Worm (Caenorhabditis elegans) whole organism, late embryonic: ENCODE measurements around the gene swt-6.
A peak's percentile ranks its signal among the peaks of the same experiment; 100 is the strongest.

Source experiments
- C08G9.2 ChIP-seq: sonication (generic microtip); optimal IDR thresholded peaks from 2 replicates; lab custom pipeline; 2016; ENCODE audit warnings: mild to moderate bottlenecking, missing genetic modification characterization, moderate library complexity, missing compliant biosample characterization
- K09A11.1 ChIP-seq: sonication (generic microtip); optimal IDR thresholded peaks from 2 replicates; lab custom pipeline; 2017; ENCODE audit warnings: antibody characterized with exemption, mild to moderate bottlenecking, missing genetic modification characterization, missing compliant biosample characterization; ENCODE audit not compliant: insufficient read depth
- ceh-18 ChIP-seq: sonication (generic microtip); optimal IDR thresholded peaks from 2 replicates; lab custom pipeline; 2016; ENCODE audit warnings: missing genetic modification characterization, missing compliant biosample characterization
- ceh-19 ChIP-seq: fragments of 200-800 bp; sonication (Bioruptor generic); optimal IDR thresholded peaks from 2 replicates; lab custom pipeline; 2018; ENCODE audit warnings: mild to moderate bottlenecking, missing genetic modification characterization, missing compliant biosample characterization
- ceh-2 ChIP-seq: sonication (generic microtip); optimal IDR thresholded peaks from 2 replicates; lab custom pipeline; 2016; ENCODE audit warnings: missing genotype, missing genetic modification characterization, missing compliant biosample characterization
- ceh-24 ChIP-seq: sonication (generic microtip); optimal IDR thresholded peaks from 2 replicates; lab custom pipeline; 2016; ENCODE audit warnings: mild to moderate bottlenecking, missing genetic modification characterization, missing compliant biosample characterization
- ceh-30 ChIP-seq: fragments of 150-350 bp; optimal IDR thresholded peaks from 2 replicates; lab custom pipeline; 2014; ENCODE audit warnings: missing biosample characterization, missing genetic modification characterization
- ceh-34 ChIP-seq: sonication (generic microtip); optimal IDR thresholded peaks from 2 replicates; lab custom pipeline; 2016; ENCODE audit warnings: mild to moderate bottlenecking, missing genetic modification characterization, missing compliant biosample characterization
- ceh-45 ChIP-seq: fragments of 200-800 bp; sonication (Bioruptor generic); IDR thresholded peaks from 2 replicates; pipeline ENCODE4 v1.3.6; 2022; ENCODE audit warnings: missing genetic modification reagents, missing genetic modification characterization, missing compliant biosample characterization
- ceh-48 ChIP-seq: sonication (generic microtip); optimal IDR thresholded peaks from 2 replicates; lab custom pipeline; 2016; ENCODE audit warnings: missing genetic modification characterization, inconsistent platforms, missing compliant biosample characterization
- ceh-9 ChIP-seq: sonication (generic microtip); optimal IDR thresholded peaks from 2 replicates; lab custom pipeline; 2016; ENCODE audit warnings: mild to moderate bottlenecking, missing genetic modification characterization, inconsistent platforms, missing compliant biosample characterization
- dmd-4 ChIP-seq: sonication (generic microtip); optimal IDR thresholded peaks from 2 replicates; lab custom pipeline; 2016; ENCODE audit warnings: borderline replicate concordance, missing genetic modification characterization, missing compliant biosample characterization
- dve-1 ChIP-seq: sonication (generic microtip); optimal IDR thresholded peaks from 2 replicates; lab custom pipeline; 2017; ENCODE audit warnings: antibody characterized with exemption, mild to moderate bottlenecking, missing genetic modification characterization, missing compliant biosample characterization
- elt-4 ChIP-seq: sonication (generic microtip); optimal IDR thresholded peaks from 2 replicates; lab custom pipeline; 2016; ENCODE audit warnings: missing genetic modification characterization, missing compliant biosample characterization
- fkh-10 ChIP-seq: fragments of 150-350 bp; optimal IDR thresholded peaks from 2 replicates; lab custom pipeline; 2014; ENCODE audit warnings: missing biosample characterization, missing genetic modification reagents, missing genetic modification characterization
- fkh-6 ChIP-seq: sonication (generic microtip); optimal IDR thresholded peaks from 2 replicates; lab custom pipeline; 2016; ENCODE audit warnings: missing genetic modification characterization, missing compliant biosample characterization
- gmeb-2 ChIP-seq: sonication (generic microtip); optimal IDR thresholded peaks from 2 replicates; lab custom pipeline; 2016; ENCODE audit warnings: missing genetic modification characterization, inconsistent platforms, missing compliant biosample characterization
- hlh-8 ChIP-seq: sonication (generic microtip); optimal IDR thresholded peaks from 2 replicates; lab custom pipeline; 2016; ENCODE audit warnings: missing genotype, missing genetic modification characterization, missing compliant biosample characterization
- lim-6 ChIP-seq: sonication (generic microtip); optimal IDR thresholded peaks from 2 replicates; lab custom pipeline; 2016; ENCODE audit warnings: missing genetic modification characterization, missing compliant biosample characterization
- lin-11 ChIP-seq: fragments of 200-800 bp; sonication (Bioruptor generic); optimal IDR thresholded peaks from 2 replicates; lab custom pipeline; 2018; ENCODE audit warnings: mild to moderate bottlenecking, missing genetic modification characterization, missing compliant biosample characterization
- madf-2 ChIP-seq: sonication (generic microtip); optimal IDR thresholded peaks from 2 replicates; lab custom pipeline; 2017; ENCODE audit warnings: missing genetic modification characterization, missing compliant biosample characterization
- nfya-1 ChIP-seq: sonication (generic microtip); optimal IDR thresholded peaks from 2 replicates; lab custom pipeline; 2017; ENCODE audit warnings: missing genetic modification characterization, mild to moderate bottlenecking, missing compliant biosample characterization, antibody characterized with exemption, moderate library complexity
- nhr-11 ChIP-seq: fragments of 150-350 bp; optimal IDR thresholded peaks from 2 replicates; lab custom pipeline; 2014; ENCODE audit warnings: missing biosample characterization, missing genetic modification characterization
- pax-1 ChIP-seq: fragments of 150-350 bp; optimal IDR thresholded peaks from 2 replicates; lab custom pipeline; 2014; ENCODE audit warnings: missing biosample characterization, missing genetic modification characterization
- pha-4 ChIP-seq: fragments of 150-350 bp; optimal IDR thresholded peaks from 2 replicates; lab custom pipeline; 2018; ENCODE audit warnings: missing biosample characterization, missing genetic modification reagents, missing genetic modification characterization
- pros-1 ChIP-seq: fragments of 150-350 bp; optimal IDR thresholded peaks from 2 replicates; lab custom pipeline; 2014; ENCODE audit warnings: missing biosample characterization, missing genetic modification reagents, missing genetic modification characterization
- ref-2 ChIP-seq: sonication (generic microtip); optimal IDR thresholded peaks from 2 replicates; lab custom pipeline; 2016; ENCODE audit warnings: missing genetic modification characterization, missing compliant biosample characterization
- rnt-1 ChIP-seq: sonication (generic microtip); optimal IDR thresholded peaks from 2 replicates; lab custom pipeline; 2016; ENCODE audit warnings: missing genetic modification characterization, missing compliant biosample characterization
- sox-2 ChIP-seq: fragments of 200-800 bp; sonication (Bioruptor generic); IDR thresholded peaks from 2 replicates; pipeline ENCODE4 v1.3.6; 2022; ENCODE audit warnings: missing genetic modification reagents, missing genetic modification characterization, missing compliant biosample characterization
- sox-4 ChIP-seq: sonication (generic microtip); optimal IDR thresholded peaks from 2 replicates; lab custom pipeline; 2017; ENCODE audit warnings: mild to moderate bottlenecking, missing genetic modification characterization, inconsistent platforms, missing compliant biosample characterization
- syd-9 ChIP-seq: sonication (generic microtip); optimal IDR thresholded peaks from 2 replicates; lab custom pipeline; 2016; ENCODE audit warnings: mild to moderate bottlenecking, missing genetic modification characterization, moderate library complexity, missing compliant biosample characterization
- tbx-2 ChIP-seq: sonication (generic microtip); optimal IDR thresholded peaks from 2 replicates; lab custom pipeline; 2016; ENCODE audit warnings: missing genetic modification characterization, missing compliant biosample characterization
- tbx-7 ChIP-seq: sonication (generic microtip); optimal IDR thresholded peaks from 2 replicates; lab custom pipeline; 2016; ENCODE audit warnings: missing genotype, missing genetic modification characterization, missing compliant biosample characterization
- unc-3 ChIP-seq, 2 experiments: fragments of 200-800 bp in 1 of 2; sonication (Bioruptor generic) in 1 of 2; sonication (generic microtip) in 1 of 2; conservative IDR thresholded peaks in 1 of 2; optimal IDR thresholded peaks in 1 of 2; 2 replicates each; pipeline versions ENCODE4 v1.3.6 to Lab custom; 2016 to 2022; ENCODE audit warnings: missing compliant biosample characterization in 2 of 2, missing genetic modification characterization in 2 of 2, missing genetic modification reagents in 1 of 2
- unc-55 ChIP-seq: sonication (generic microtip); optimal IDR thresholded peaks from 2 replicates; lab custom pipeline; 2017; ENCODE audit warnings: missing biosample characterization, missing genetic modification reagents, missing genetic modification characterization
- unc-86 ChIP-seq: sonication (generic microtip); optimal IDR thresholded peaks from 2 replicates; lab custom pipeline; 2016; ENCODE audit warnings: missing genetic modification characterization, missing compliant biosample characterization

swt-6 gene

ce11 chrV:13961927-13962419 lies 7.8 kb downstream of the swt-6 start, which contains the start of the genes algn-13 and R10D12.13 (continued):
- TF ChIP-seq ceh-45 (peak; percentile 51; the same call in 1 of the 2 replicates), tbx-7 (peak; percentile 31), unc-3 (GFP tag; conservative IDR thresholded peaks at IDR 0.05; lab: Robert Waterston, UW) (peak; percentile 65; the same call in 1 of the 2 replicates), unc-3 (tag; optimal IDR thresholded peaks at IDR 0.05; lab: Kevin White, UChicago) (peak; percentile 80), ceh-19 (peak; percentile 80), ceh-48 (tag; lab: Kevin White, UChicago) (peak; percentile 5), madf-2 (tag; lab: Kevin White, UChicago) (peak; percentile 50), ceh-24 (peak; percentile 58), hlh-8 (tag; lab: Kevin White, UChicago) (peak; percentile 82), ceh-18 (tag; lab: Kevin White, UChicago) (peak; percentile 45), unc-86 (tag; lab: Kevin White, UChicago) (peak; percentile 64), tbx-2 (tag; lab: Kevin White, UChicago) (peak; percentile 90), sox-4 (tag; lab: Kevin White, UChicago) (peak; percentile 79), C08G9.2 (tag; lab: Kevin White, UChicago) (peak; percentile 73), lim-6 (tag; lab: Kevin White, UChicago) (peak; percentile 32), nfya-1 (tag; lab: Kevin White, UChicago) (peak; percentile 78), ceh-9 (tag; lab: Kevin White, UChicago) (no peak), ref-2 (peak; percentile 87), dve-1 (tag; lab: Kevin White, UChicago) (no peak), pros-1 (tag; lab: Kevin White, UChicago) (no peak), rnt-1 (tag; lab: Kevin White, UChicago) (peak; percentile 75), elt-4 (tag; lab: Kevin White, UChicago) (no peak)

ce11 chrV:13963279-13963976 lies 9.3 kb downstream of the swt-6 start, which contains the start of gene sao-1:
Gene sao-1 (plus strand): TSS chrV:13963926.
- no peak for TF ChIP-seq ceh-30 (tag; lab: Kevin White, UChicago)
- no peak for TF ChIP-seq pha-4 (tag; lab: Kevin White, UChicago)
- TF ChIP-seq elt-4 (tag; lab: Kevin White, UChicago): no peak
- TF ChIP-seq rnt-1 (tag; lab: Kevin White, UChicago): no peak
- TF ChIP-seq hlh-8 (tag; lab: Kevin White, UChicago): no peak
- TF ChIP-seq ceh-34 (tag; lab: Kevin White, UChicago): no peak
- no peak for TF ChIP-seq gmeb-2
- no peak for TF ChIP-seq dmd-4
- TF ChIP-seq pax-1 (tag; lab: Kevin White, UChicago): no peak
- TF ChIP-seq sox-2 (GFP tag; lab: Robert Waterston, UW): no peak
- no peak for TF ChIP-seq C08G9.2 (tag; lab: Kevin White, UChicago)
- TF ChIP-seq K09A11.1: no peak
- no peak for TF ChIP-seq tbx-2 (tag; lab: Kevin White, UChicago)
- no peak for TF ChIP-seq ceh-9 (tag; lab: Kevin White, UChicago)
- TF ChIP-seq fkh-6 (tag; lab: Kevin White, UChicago): no peak
- TF ChIP-seq, all 69 proteins: peak for 0

- TF ChIP-seq fkh-10 (GFP tag; lab: Kevin White, UChicago) (no peak), syd-9 (tag; lab: Kevin White, UChicago) (no peak), gmeb-2 (no peak), nhr-11 (tag; lab: Kevin White, UChicago) (no peak), ceh-19 (no peak), ceh-2 (tag; lab: Kevin White, UChicago) (no peak), lin-11 (no peak), ceh-30 (tag; lab: Kevin White, UChicago) (no peak), unc-55 (GFP tag; lab: Kevin White, UChicago) (no peak)
These were observed 26.7 kb downstream of the swt-6 start, which contains the start of gene eol-1 for ce11 chrV:13980807-13981206. Gene eol-1 (minus strand): TSS chrV:13980907.
